Fruit fly (Drosophila melanogaster) whole organism, pupa: ENCODE results near the gene Pez.
A peak's percentile ranks its signal among the peaks of the same experiment; 100 is the strongest.

ENCODE experiments used
- CG10348 ChIP-seq: fragments of 200-800 bp; sonication (Bioruptor generic); IDR thresholded peaks from 2 replicates; pipeline ENCODE4 v1.3.6; 2022; ENCODE audit warnings: missing biosample characterization, missing genetic modification characterization
- CG12605 ChIP-seq: fragments of 200-800 bp; sonication (Bioruptor generic); IDR thresholded peaks from 2 replicates; pipeline ENCODE4 v1.3.6; 2022; ENCODE audit warnings: missing biosample characterization, missing genetic modification characterization
- CG13204 ChIP-seq: fragments of 200-800 bp; sonication (Bioruptor generic); optimal IDR thresholded peaks from 2 replicates; lab custom pipeline; 2018; ENCODE audit warnings: missing biosample characterization, mild to moderate bottlenecking, missing genetic modification characterization, moderate library complexity
- CG14655 ChIP-seq: fragments of 200-800 bp; sonication (Bioruptor generic); optimal IDR thresholded peaks from 3 replicates; lab custom pipeline; 2017; ENCODE audit warnings: mild to moderate bottlenecking, missing biosample characterization, missing genetic modification reagents, missing genetic modification characterization
- CG15710 ChIP-seq: fragments of 200-800 bp; sonication (Bioruptor generic); optimal IDR thresholded peaks from 2 replicates; lab custom pipeline; 2018; ENCODE audit warnings: missing biosample characterization, mild to moderate bottlenecking, missing genetic modification characterization, moderate library complexity
- CG17806 ChIP-seq: fragments of 200-800 bp; sonication (Bioruptor generic); optimal IDR thresholded peaks from 2 replicates; lab custom pipeline; 2018; ENCODE audit warnings: missing biosample characterization, mild to moderate bottlenecking, missing genetic modification characterization, moderate library complexity
- CG32121 ChIP-seq: fragments of 200-800 bp; sonication (Bioruptor generic); IDR thresholded peaks from 2 replicates; pipeline ENCODE4 v1.3.6; 2022; ENCODE audit warnings: missing biosample characterization, missing genetic modification characterization
- CG34367 ChIP-seq: fragments of 200-800 bp; sonication (Bioruptor generic); optimal IDR thresholded peaks from 2 replicates; lab custom pipeline; 2018; ENCODE audit warnings: missing biosample characterization, mild to moderate bottlenecking, missing genetic modification characterization
- CG4496 ChIP-seq: fragments of 200-800 bp; sonication (Bioruptor generic); IDR thresholded peaks from 3 replicates; pipeline ENCODE4 v1.3.6; 2022; ENCODE audit warnings: missing biosample characterization, missing genetic modification characterization
- CG8159 ChIP-seq: fragments of 200-800 bp; sonication (Bioruptor generic); optimal IDR thresholded peaks from 3 replicates; lab custom pipeline; 2018; ENCODE audit warnings: missing biosample characterization, mild to moderate bottlenecking, missing genetic modification characterization, moderate library complexity
- CG8301 ChIP-seq: fragments of 200-800 bp; sonication (Bioruptor generic); optimal IDR thresholded peaks from 2 replicates; lab custom pipeline; 2018; ENCODE audit warnings: missing biosample characterization, mild to moderate bottlenecking, missing genetic modification characterization
- CG9948 ChIP-seq: fragments of 200-800 bp; sonication (Bioruptor generic); optimal IDR thresholded peaks from 2 replicates; lab custom pipeline; 2018; ENCODE audit warnings: missing biosample characterization, mild to moderate bottlenecking, missing genetic modification characterization, moderate library complexity
- D1 ChIP-seq: fragments of 200-800 bp; sonication (Bioruptor generic); optimal IDR thresholded peaks from 2 replicates; lab custom pipeline; 2018; ENCODE audit warnings: missing biosample characterization, mild to moderate bottlenecking, missing genetic modification characterization, moderate library complexity
- EcR ChIP-seq: fragments of 200-800 bp; sonication (Bioruptor generic); optimal IDR thresholded peaks from 3 replicates; lab custom pipeline; 2019; ENCODE audit warnings: missing biosample characterization, missing genetic modification characterization, mild to moderate bottlenecking, moderate library complexity, missing genetic modification reagents
- Ets98B ChIP-seq: fragments of 200-800 bp; sonication (Bioruptor generic); IDR thresholded peaks from 2 replicates; pipeline ENCODE4 v1.3.6; 2022; ENCODE audit warnings: missing biosample characterization, missing genetic modification characterization
- Pif1A ChIP-seq: fragments of 200-800 bp; sonication (Bioruptor generic); optimal IDR thresholded peaks from 3 replicates; lab custom pipeline; 2016; ENCODE audit warnings: missing biosample characterization, missing genetic modification characterization
- Pif1B ChIP-seq: fragments of 200-800 bp; sonication (Bioruptor generic); optimal IDR thresholded peaks from 3 replicates; lab custom pipeline; 2016; ENCODE audit warnings: missing biosample characterization, missing genetic modification characterization
- Snoo ChIP-seq: fragments of 200-800 bp; sonication (Bioruptor generic); optimal IDR thresholded peaks from 3 replicates; lab custom pipeline; 2017; ENCODE audit warnings: missing biosample characterization, mild to moderate bottlenecking, missing genetic modification characterization, inconsistent platforms
- fd96Ca ChIP-seq: fragments of 200-800 bp; sonication (Bioruptor generic); IDR thresholded peaks from 3 replicates; pipeline ENCODE4 v1.3.6; 2022; ENCODE audit warnings: missing biosample characterization, missing genetic modification characterization
- gl ChIP-seq: fragments of 200-800 bp; sonication (Bioruptor generic); optimal IDR thresholded peaks from 2 replicates; lab custom pipeline; 2018; ENCODE audit warnings: missing biosample characterization, mild to moderate bottlenecking, missing genetic modification characterization
- rn ChIP-seq: fragments of 200-800 bp; sonication (Bioruptor generic); IDR thresholded peaks from 2 replicates; pipeline ENCODE4 v1.3.6; 2022; ENCODE audit warnings: missing biosample characterization, missing genetic modification characterization

Pez gene

DNA sequence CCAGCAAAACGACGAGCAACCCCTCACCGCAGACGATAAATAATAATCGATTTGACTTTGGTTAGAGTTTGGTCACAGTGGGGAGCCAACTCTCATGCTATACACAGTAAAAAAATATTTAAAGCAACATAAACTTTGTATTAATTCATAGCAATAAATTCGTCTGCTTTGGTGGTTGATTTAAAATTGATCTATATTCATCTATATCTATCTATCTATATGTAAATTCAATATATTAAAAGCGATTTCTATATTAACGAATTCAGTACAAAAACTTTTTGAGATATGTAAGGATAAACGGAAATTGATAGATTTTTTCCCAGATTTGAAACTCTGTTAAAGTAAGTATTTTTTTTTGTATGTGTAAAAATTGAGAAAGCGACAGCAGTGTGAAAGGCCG, 28.6 kb downstream of the Pez start:
- TF ChIP-seq CG15710 (tag; lab: Kevin White, UChicago) (no peak), CG17806 (no peak), Pif1A (GFP tag; lab: Kevin White, UChicago) (no peak), CG8159 (tag; lab: Kevin White, UChicago) (no peak), CG10348 (GFP tag; lab: Robert Waterston, UW) (no peak), EcR (GFP tag; lab: Kevin White, UChicago) (no peak), CG4496 (GFP tag; lab: Robert Waterston, UW) (no peak), fd96Ca (no peak), rn (GFP tag; lab: Robert Waterston, UW) (no peak), CG13204 (no peak), Ets98B (GFP tag; lab: Robert Waterston, UW) (no peak), CG32121 (no peak), Pif1B (GFP tag; lab: Kevin White, UChicago) (no peak), Snoo (tag; lab: Kevin White, UChicago) (no peak)

DNA sequence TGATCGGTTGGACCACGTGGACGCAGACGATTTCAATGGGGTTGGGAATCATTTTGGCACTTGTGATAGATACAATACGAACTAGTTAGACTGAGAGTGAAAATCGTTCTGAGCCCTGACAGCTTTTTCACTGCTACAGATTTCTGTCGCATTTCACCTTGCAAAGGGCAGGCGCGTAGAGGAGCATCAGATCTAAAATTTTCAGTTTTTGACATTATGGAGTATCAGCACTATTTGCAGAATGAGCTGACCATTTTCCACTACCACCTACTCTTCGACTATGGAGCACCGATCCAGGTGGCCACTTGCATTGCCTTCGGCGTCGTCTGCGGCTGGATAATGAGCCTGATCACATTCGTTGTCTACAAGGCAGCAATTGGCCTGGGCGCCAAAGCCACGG, 29.8 kb downstream of the Pez start, which contains the start of the genes CG43922 and CG13984:
Gene CG43922, minus strand, starts transcription at position 101 of the 400 bp plus-strand sequence.
Gene CG13984, plus strand, starts transcription at position 169 of the 400 bp plus-strand sequence.
- TF ChIP-seq CG4496 (GFP tag; lab: Robert Waterston, UW), result no peak

DNA sequence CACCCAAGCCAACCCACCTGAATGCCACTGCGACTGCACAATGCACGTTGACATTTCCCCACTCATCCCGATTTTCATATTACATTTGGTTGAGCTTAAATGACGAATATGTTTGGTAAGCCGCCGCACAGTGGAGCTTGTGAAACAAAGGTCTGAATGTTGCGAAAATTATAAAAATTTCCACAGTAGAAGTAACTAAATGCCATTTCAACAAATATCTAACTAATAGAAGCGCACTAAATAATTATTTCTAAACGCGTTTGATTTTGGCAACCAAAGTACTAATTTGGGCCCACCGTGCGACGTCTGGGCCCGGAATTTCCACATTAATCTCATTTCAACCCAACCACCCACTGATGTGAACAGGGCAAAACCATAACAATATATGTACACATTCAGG, 31.6 kb downstream of the Pez start:
- TF ChIP-seq CG8159 (tag; lab: Kevin White, UChicago), result peak; percentile 60
- TF ChIP-seq fd96Ca, result 0 out of 3 replicates have a peak, but pooled peaks have one; percentile 57
- TF ChIP-seq Snoo (tag; lab: Kevin White, UChicago), result no peak
- TF ChIP-seq CG32121, result no peak
- peak; percentile 31 for TF ChIP-seq CG34367 (tag; lab: Kevin White, UChicago)
- peak; percentile 20; the same call in 1 of the 3 replicates for TF ChIP-seq CG4496 (GFP tag; lab: Robert Waterston, UW)
- TF ChIP-seq D1, result no peak
- TF ChIP-seq CG8301 (tag; lab: Kevin White, UChicago), result no peak
- TF ChIP-seq CG14655 (GFP tag; lab: Kevin White, UChicago), result peak; percentile 34
- peak; percentile 34; the same call in 1 of the 2 replicates for TF ChIP-seq Ets98B (GFP tag; lab: Robert Waterston, UW)
- no peak for TF ChIP-seq EcR (GFP tag; lab: Kevin White, UChicago)
- TF ChIP-seq gl (tag; lab: Kevin White, UChicago), result no peak
- no peak for TF ChIP-seq rn (GFP tag; lab: Robert Waterston, UW)
- TF ChIP-seq CG12605 (GFP tag; lab: Robert Waterston, UW), result 0 out of 2 replicates have a peak, but pooled peaks have one; percentile 24
- peak; percentile 20 for TF ChIP-seq Pif1B (GFP tag; lab: Kevin White, UChicago)
- TF ChIP-seq Pif1A (GFP tag; lab: Kevin White, UChicago), result peak; percentile 23
- TF ChIP-seq CG13204, result no peak
- no peak for TF ChIP-seq CG17806
- TF ChIP-seq CG15710 (tag; lab: Kevin White, UChicago), result peak; percentile 33
- no peak for TF ChIP-seq CG10348 (GFP tag; lab: Robert Waterston, UW)
- peak; percentile 46 for TF ChIP-seq CG9948 (tag; lab: Kevin White, UChicago)

DNA sequence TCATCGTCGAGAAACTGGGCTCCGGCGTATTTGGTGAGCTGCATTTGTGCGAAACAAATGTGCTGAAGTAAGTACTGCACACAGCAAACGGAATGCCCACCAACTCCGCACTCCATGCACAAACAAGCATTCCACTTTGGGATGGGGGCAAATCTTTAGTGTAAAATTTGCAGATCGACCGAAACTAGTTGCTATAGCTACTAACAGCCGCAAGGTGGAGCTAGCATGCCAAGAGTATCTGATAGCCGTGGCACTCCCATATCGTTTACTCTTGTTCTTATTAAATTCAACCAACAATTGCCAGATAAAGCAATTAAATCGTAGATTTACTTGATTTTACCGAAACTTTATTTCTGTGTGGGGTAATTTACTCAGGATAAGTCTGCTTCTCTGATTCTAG, 36.9 kb downstream of the Pez start:
- no peak for TF ChIP-seq CG14655 (GFP tag; lab: Kevin White, UChicago)
- no peak for TF ChIP-seq Snoo (tag; lab: Kevin White, UChicago)
- TF ChIP-seq Ets98B (GFP tag; lab: Robert Waterston, UW), result no peak
- no peak for TF ChIP-seq Pif1B (GFP tag; lab: Kevin White, UChicago)
- TF ChIP-seq CG10348 (GFP tag; lab: Robert Waterston, UW), result no peak
- TF ChIP-seq CG8301 (tag; lab: Kevin White, UChicago), result no peak
- no peak for TF ChIP-seq gl (tag; lab: Kevin White, UChicago)
- no peak for TF ChIP-seq EcR (GFP tag; lab: Kevin White, UChicago)
- no peak for TF ChIP-seq CG9948 (tag; lab: Kevin White, UChicago)
- no peak for TF ChIP-seq rn (GFP tag; lab: Robert Waterston, UW)
- TF ChIP-seq CG17806, result no peak
- no peak for TF ChIP-seq CG4496 (GFP tag; lab: Robert Waterston, UW)
- TF ChIP-seq CG8159 (tag; lab: Kevin White, UChicago), result no peak
- TF ChIP-seq CG32121, result no peak

DNA sequence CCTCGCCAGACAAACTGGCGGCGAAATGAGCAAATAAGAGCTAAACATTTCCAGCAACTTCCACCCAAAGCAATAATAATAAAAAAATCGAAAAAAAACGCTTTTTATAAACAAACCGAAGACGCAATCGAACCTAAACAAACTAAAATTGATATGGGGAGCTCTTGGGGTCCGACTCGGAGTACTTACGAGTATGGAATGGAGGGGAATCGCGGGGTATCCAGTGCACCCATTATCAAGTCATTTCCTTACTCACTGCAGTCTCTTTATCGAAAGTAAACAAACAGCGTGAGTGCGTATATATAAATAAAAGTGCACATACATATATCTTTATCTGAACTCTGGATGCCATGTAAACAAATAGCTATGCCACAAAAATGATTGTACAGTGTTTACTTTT, 46.9 kb downstream of the Pez start:
- TF ChIP-seq CG32121 (no peak), Ets98B (GFP tag; lab: Robert Waterston, UW) (peak; percentile 34; the same call in 1 of the 2 replicates), CG4496 (GFP tag; lab: Robert Waterston, UW) (peak; percentile 29; the same call in 1 of the 3 replicates), CG9948 (tag; lab: Kevin White, UChicago) (no peak), Pif1A (GFP tag; lab: Kevin White, UChicago) (peak; percentile 12), rn (GFP tag; lab: Robert Waterston, UW) (no peak), CG34367 (tag; lab: Kevin White, UChicago) (no peak), EcR (GFP tag; lab: Kevin White, UChicago) (no peak), fd96Ca (no peak), CG17806 (no peak), CG15710 (tag; lab: Kevin White, UChicago) (no peak), Snoo (tag; lab: Kevin White, UChicago) (no peak), D1 (no peak), CG12605 (GFP tag; lab: Robert Waterston, UW) (no peak), CG8159 (tag; lab: Kevin White, UChicago) (no peak), CG14655 (GFP tag; lab: Kevin White, UChicago) (no peak), CG10348 (GFP tag; lab: Robert Waterston, UW) (no peak), Pif1B (GFP tag; lab: Kevin White, UChicago) (no peak)

DNA sequence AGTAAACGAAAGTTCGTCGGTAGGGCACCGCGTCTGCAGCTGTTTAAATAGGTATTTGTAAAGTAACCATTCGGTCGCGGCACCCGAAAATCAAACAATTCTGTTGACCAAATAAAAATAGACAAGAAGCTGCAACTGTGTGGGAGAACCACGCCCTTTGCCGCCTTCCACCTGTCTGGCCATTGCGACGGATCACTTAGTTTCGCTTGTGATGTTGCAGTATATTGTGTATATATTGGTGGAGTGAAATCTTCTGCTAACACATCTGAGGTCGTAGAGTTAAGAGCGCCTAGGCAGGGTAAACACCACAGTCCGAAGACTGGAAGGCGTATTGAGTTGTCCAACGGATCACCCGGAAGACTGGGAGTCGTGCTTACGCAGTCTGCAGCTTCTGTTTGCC, 55.1 kb downstream of the Pez start:
- TF ChIP-seq Pif1A (GFP tag; lab: Kevin White, UChicago), result no peak
- TF ChIP-seq Snoo (tag; lab: Kevin White, UChicago), result no peak
- TF ChIP-seq gl (tag; lab: Kevin White, UChicago), result no peak
- no peak for TF ChIP-seq CG34367 (tag; lab: Kevin White, UChicago)
- no peak for TF ChIP-seq CG4496 (GFP tag; lab: Robert Waterston, UW)
- TF ChIP-seq CG8301 (tag; lab: Kevin White, UChicago), result no peak
- TF ChIP-seq CG32121, result no peak
- TF ChIP-seq CG14655 (GFP tag; lab: Kevin White, UChicago), result peak; percentile 22
- TF ChIP-seq Ets98B (GFP tag; lab: Robert Waterston, UW), result no peak
